Fruit fly (Drosophila melanogaster): Measurements from ENCODE around the gene drpr.

- TF ChIP-seq pan (optimal IDR thresholded peaks at IDR 0.05) (no peak), CrebA (GFP tag; optimal IDR thresholded peaks at IDR 0.05; ENCODE audit: borderline replicate concordance) (no peak), Myc (optimal IDR thresholded peaks at IDR 0.05) (no peak), jim (GFP tag; optimal IDR thresholded peaks at IDR 0.05) (no peak), Abd-B (GFP tag; optimal IDR thresholded peaks at IDR 0.05) (no peak), woc (GFP tag; optimal IDR thresholded peaks at IDR 0.05) (no peak), br (GFP tag; optimal IDR thresholded peaks at IDR 0.05) (no peak), foxo (GFP tag; optimal IDR thresholded peaks at IDR 0.05) (no peak), usp (GFP tag; optimal IDR thresholded peaks at IDR 0.05) (no peak)
Measured at dm6 chr3L:1688569-1688968, 42.3 kb downstream of the drpr start.
